Worm (Caenorhabditis elegans) whole organism, early embryonic: ENCODE data around the gene nhr-100.
"Not testable (repeated sequence)": the region's sequence is repeated elsewhere in the genome, so short reads cannot be mapped to it uniquely, and the experiment has no call there.

Experiments used
- B0310.2 ChIP-seq: sonication (generic microtip); optimal IDR thresholded peaks from 2 replicates; lab custom pipeline; 2016; ENCODE audit warnings: mild to moderate bottlenecking, missing genetic modification characterization, missing compliant biosample characterization
- F13C5.2 ChIP-seq: sonication (generic microtip); optimal IDR thresholded peaks from 2 replicates; lab custom pipeline; 2017; ENCODE audit warnings: mild to moderate bottlenecking, missing genetic modification characterization, inconsistent platforms, missing compliant biosample characterization
- aly-1 ChIP-seq: sonication (generic microtip); optimal IDR thresholded peaks from 2 replicates; lab custom pipeline; 2016; ENCODE audit warnings: missing genetic modification characterization, missing compliant biosample characterization
- ama-1 ChIP-seq: fragments of 150-350 bp; optimal IDR thresholded peaks from 2 replicates; lab custom pipeline; 2014
- ceh-13 ChIP-seq: fragments of 200-800 bp; sonication (Bioruptor generic); optimal IDR thresholded peaks from 2 replicates; lab custom pipeline; 2018; ENCODE audit warnings: mild to moderate bottlenecking, missing genetic modification characterization, missing compliant biosample characterization
- ceh-36 ChIP-seq: sonication (generic microtip); optimal IDR thresholded peaks from 2 replicates; lab custom pipeline; 2016; ENCODE audit warnings: missing genetic modification characterization, inconsistent platforms, missing compliant biosample characterization
- ets-7 ChIP-seq: sonication (generic microtip); optimal IDR thresholded peaks from 2 replicates; lab custom pipeline; 2016; ENCODE audit warnings: missing genotype, missing genetic modification characterization, missing compliant biosample characterization
- flt-1 ChIP-seq: fragments of 200-800 bp; sonication (Bioruptor generic); IDR thresholded peaks from 2 replicates; pipeline ENCODE4 v1.3.6; 2022; ENCODE audit warnings: missing genetic modification characterization, missing compliant biosample characterization
- hmbx-1 ChIP-seq: sonication (generic microtip); optimal IDR thresholded peaks from 2 replicates; lab custom pipeline; 2016; ENCODE audit warnings: mild to moderate bottlenecking, missing genetic modification characterization, missing compliant biosample characterization
- hmg-4 ChIP-seq: fragments of 200-800 bp; sonication (Bioruptor generic); optimal IDR thresholded peaks from 2 replicates; lab custom pipeline; 2018; ENCODE audit warnings: mild to moderate bottlenecking, missing genetic modification characterization, missing compliant biosample characterization
- hnd-1 ChIP-seq: sonication (generic microtip); optimal IDR thresholded peaks from 2 replicates; lab custom pipeline; 2016; ENCODE audit warnings: missing genetic modification characterization, missing compliant biosample characterization
- pes-1 ChIP-seq: fragments of 200-800 bp; sonication (Bioruptor generic); IDR thresholded peaks from 2 replicates; pipeline ENCODE4 v1.3.6; 2022; ENCODE audit warnings: missing genetic modification reagents, missing genetic modification characterization, missing compliant biosample characterization
- scrt-1 ChIP-seq: fragments of 200-800 bp; sonication (Bioruptor generic); IDR thresholded peaks from 2 replicates; pipeline ENCODE4 v1.3.6; 2022; ENCODE audit warnings: missing genetic modification characterization, missing compliant biosample characterization
- sea-1 ChIP-seq: fragments of 200-800 bp; sonication (Bioruptor generic); conservative IDR thresholded peaks from 2 replicates; pipeline ENCODE4 v1.3.6; 2022; ENCODE audit warnings: missing genetic modification characterization, missing compliant biosample characterization
- tbx-11 ChIP-seq: fragments of 200-800 bp; sonication (Bioruptor generic); IDR thresholded peaks from 2 replicates; pipeline ENCODE4 v1.3.6; 2022; ENCODE audit warnings: missing genetic modification characterization, missing compliant biosample characterization
- tbx-37 ChIP-seq: fragments of 200-800 bp; sonication (Bioruptor generic); conservative IDR thresholded peaks from 2 replicates; pipeline ENCODE4 v1.3.6; 2022; ENCODE audit warnings: missing genetic modification reagents, missing genetic modification characterization, missing compliant biosample characterization
- tra-4 ChIP-seq: sonication (generic microtip); optimal IDR thresholded peaks from 2 replicates; lab custom pipeline; 2017; ENCODE audit warnings: missing genetic modification characterization, missing compliant biosample characterization

nhr-100 gene

ce11 chrIV:9740851-9741549 is 12.5 kb downstream of the nhr-100 start, which contains the start of gene gln-6:
Gene gln-6, minus strand, starts transcription at chrIV:9740901.
- TF ChIP-seq hnd-1 (tag; lab: Kevin White, UChicago); ceh-13 (GFP tag; lab: Kevin White, UChicago); hmg-4 (GFP tag; lab: Kevin White, UChicago): not testable (repeated sequence)

ce11 chrIV:9742883-9743282 is 14.4 kb downstream of the nhr-100 start, which contains the start of gene C28D4.7:
Gene C28D4.7, minus strand, starts transcription at chrIV:9743147.
- TF ChIP-seq B0310.2 (no peak), pes-1 (GFP tag; lab: Robert Waterston, UW) (no peak), hnd-1 (tag; lab: Kevin White, UChicago) (no peak), hmbx-1 (no peak)

ce11 chrIV:9744905-9745304 is 16.4 kb downstream of the nhr-100 start, which contains the start of gene C28D4.4:
Gene C28D4.4, minus strand, starts transcription at chrIV:9745005.
- TF ChIP-seq F13C5.2 (tag; lab: Kevin White, UChicago) (no peak), ama-1 (lab: Kevin White, UChicago) (no peak), aly-1 (tag; lab: Kevin White, UChicago) (no peak), tra-4 (tag; lab: Kevin White, UChicago) (no peak), flt-1 (GFP tag; lab: Robert Waterston, UW) (no peak), hmg-4 (GFP tag; lab: Kevin White, UChicago) (no peak), ceh-36 (tag; lab: Kevin White, UChicago) (no peak)

ce11 chrIV:9746762-9747161 is 18.3 kb downstream of the nhr-100 start, which contains the start of gene C28D4.5:
Gene C28D4.5, minus strand, starts transcription at chrIV:9746862.
- no peak for TF ChIP-seq ama-1 (lab: Kevin White, UChicago)
- no peak for TF ChIP-seq pes-1 (GFP tag; lab: Robert Waterston, UW)
- TF ChIP-seq aly-1 (tag; lab: Kevin White, UChicago): no peak
- TF ChIP-seq hmbx-1: no peak
- no peak for TF ChIP-seq hmg-4 (GFP tag; lab: Kevin White, UChicago)
- TF ChIP-seq ceh-13 (GFP tag; lab: Kevin White, UChicago): no peak
- no peak for TF ChIP-seq tbx-11 (GFP tag; lab: Robert Waterston, UW)
- no peak for TF ChIP-seq tbx-37
- TF ChIP-seq scrt-1: no peak
- TF ChIP-seq hnd-1 (tag; lab: Kevin White, UChicago): no peak
- TF ChIP-seq ceh-36 (tag; lab: Kevin White, UChicago): no peak
- no peak for TF ChIP-seq tra-4 (tag; lab: Kevin White, UChicago)
- no peak for TF ChIP-seq F13C5.2 (tag; lab: Kevin White, UChicago)
- TF ChIP-seq flt-1 (GFP tag; lab: Robert Waterston, UW): no peak
- TF ChIP-seq ets-7 (tag; lab: Kevin White, UChicago): no peak
- TF ChIP-seq B0310.2: no peak

- no peak for TF ChIP-seq aly-1 (tag; lab: Kevin White, UChicago)
- TF ChIP-seq tra-4 (tag; lab: Kevin White, UChicago): no peak
Measured at ce11 chrIV:9748342-9748741, 19.9 kb downstream of the nhr-100 start, which contains the start of gene C28D4.8. Gene C28D4.8, minus strand, starts transcription at chrIV:9748442.

- no peak for TF ChIP-seq sea-1 (GFP tag; lab: Robert Waterston, UW)
- TF ChIP-seq ceh-13 (GFP tag; lab: Kevin White, UChicago): no peak
Measured at ce11 chrIV:9755713-9756112, 27.2 kb downstream of the nhr-100 start.

- TF ChIP-seq aly-1 (tag; lab: Kevin White, UChicago) (no peak), hmbx-1 (no peak), ceh-13 (GFP tag; lab: Kevin White, UChicago) (no peak), flt-1 (GFP tag; lab: Robert Waterston, UW) (no peak), B0310.2 (no peak), hmg-4 (GFP tag; lab: Kevin White, UChicago) (no peak), sea-1 (GFP tag; lab: Robert Waterston, UW) (no peak), tbx-37 (no peak), tbx-11 (GFP tag; lab: Robert Waterston, UW) (no peak), ets-7 (tag; lab: Kevin White, UChicago) (no peak), hnd-1 (tag; lab: Kevin White, UChicago) (no peak), tra-4 (tag; lab: Kevin White, UChicago) (no peak), scrt-1 (no peak), ama-1 (lab: Kevin White, UChicago) (no peak), pes-1 (GFP tag; lab: Robert Waterston, UW) (no peak), F13C5.2 (tag; lab: Kevin White, UChicago) (no peak), ceh-36 (tag; lab: Kevin White, UChicago) (no peak)
Measured at ce11 chrIV:9756647-9757424, 28.4 kb downstream of the nhr-100 start.

ce11 chrIV:9757425-9757740 is 28.9 kb downstream of the nhr-100 start, which contains the start of gene nhr-97:
Gene nhr-97, plus strand, starts transcription at chrIV:9757641.
- TF ChIP-seq tbx-37: no peak
- TF ChIP-seq hmg-4 (GFP tag; lab: Kevin White, UChicago): no peak
- no peak for TF ChIP-seq ama-1 (lab: Kevin White, UChicago)
- no peak for TF ChIP-seq ceh-13 (GFP tag; lab: Kevin White, UChicago)
- TF ChIP-seq hmbx-1: no peak
- TF ChIP-seq ceh-36 (tag; lab: Kevin White, UChicago): no peak
- no peak for TF ChIP-seq B0310.2
- TF ChIP-seq flt-1 (GFP tag; lab: Robert Waterston, UW): no peak
